Worm (Caenorhabditis elegans): Measurements from ENCODE around the gene cdf-2.

The cdf-2 gene

DNA sequence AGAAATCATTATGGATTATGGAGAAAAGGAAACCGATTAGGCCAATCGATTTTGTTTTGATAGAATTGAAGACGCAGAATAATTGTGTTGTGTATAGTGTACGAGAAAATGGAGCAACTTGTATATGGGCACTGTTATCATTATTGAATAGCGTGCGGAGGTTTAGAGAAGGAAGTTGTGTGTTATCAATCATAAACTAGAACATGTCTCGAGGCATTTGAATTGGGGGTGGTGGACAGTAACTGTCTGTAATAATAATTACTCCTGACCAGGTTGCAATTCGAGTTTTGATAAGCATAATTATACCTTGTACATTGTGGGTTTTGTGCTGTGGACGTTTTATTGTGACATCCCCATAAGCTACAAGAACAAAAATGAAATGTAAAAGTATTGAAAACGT, at the start of gene cdf-2:
Gene cdf-2 (minus strand): TSS at position 149 of the 400 bp plus-strand sequence.
- no peak for TF ChIP-seq unc-62 (GFP tag; optimal IDR thresholded peaks at IDR 0.05)

DNA sequence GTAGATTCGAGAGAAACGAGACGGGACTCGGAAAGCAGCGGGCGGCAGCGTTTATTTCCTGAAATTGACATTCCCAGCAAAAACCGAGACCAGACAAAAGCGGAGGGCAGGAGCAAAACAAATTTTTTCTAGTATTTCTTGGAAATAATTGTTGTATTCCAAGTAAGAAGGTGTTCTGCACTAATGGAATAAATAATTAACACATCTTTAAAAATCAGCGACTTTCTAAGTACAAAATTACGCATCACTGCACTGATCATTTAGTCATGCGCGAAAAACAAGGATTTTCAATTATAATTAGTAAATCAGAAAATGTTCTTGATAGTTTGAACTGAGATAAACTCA, 49.7 kb upstream of the cdf-2 start:
- no peak for TF ChIP-seq unc-62 (GFP tag; optimal IDR thresholded peaks at IDR 0.05)

DNA sequence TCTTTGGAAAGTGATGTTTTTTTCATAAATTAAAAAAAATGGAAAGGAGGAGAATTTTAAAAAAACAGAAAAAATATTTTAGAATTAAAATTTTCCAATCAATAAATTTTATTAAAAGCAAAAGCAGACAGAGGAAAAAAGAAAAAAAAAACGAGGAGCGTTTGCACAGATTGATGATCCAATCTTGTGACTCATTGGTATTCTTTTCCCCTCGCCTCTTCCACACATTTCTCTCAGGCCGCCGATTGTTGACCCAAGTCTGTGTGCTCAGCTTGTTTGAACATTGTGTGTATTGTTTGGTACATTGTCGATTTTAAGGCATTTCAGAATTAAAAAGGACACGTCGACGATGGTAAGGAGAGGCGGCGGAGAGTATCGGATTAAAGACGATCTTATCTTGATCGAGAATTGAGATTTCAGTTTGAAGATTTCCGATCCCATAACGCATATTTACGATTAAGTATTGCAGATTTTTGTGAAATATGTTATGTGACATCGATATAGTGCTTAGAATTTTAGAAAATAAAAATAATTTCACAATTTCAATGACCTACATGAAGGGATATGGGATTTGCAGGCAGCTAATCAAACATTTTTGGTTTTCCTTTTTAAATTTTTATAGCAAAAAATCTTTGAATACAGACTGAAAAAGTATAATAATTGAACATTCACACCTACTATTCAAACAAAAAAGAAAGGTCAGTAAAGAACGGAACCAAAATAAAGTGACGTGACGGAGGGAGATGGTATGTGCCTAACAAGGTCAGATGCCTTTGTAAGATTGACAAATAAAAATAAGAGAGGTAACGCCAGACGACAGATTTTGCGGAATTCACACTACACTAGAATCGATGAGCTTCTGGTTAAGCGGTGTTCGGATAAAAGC, 49.1 kb upstream of the cdf-2 start:
- TF ChIP-seq unc-62 (GFP tag; optimal IDR thresholded peaks at IDR 0.05): no peak

DNA sequence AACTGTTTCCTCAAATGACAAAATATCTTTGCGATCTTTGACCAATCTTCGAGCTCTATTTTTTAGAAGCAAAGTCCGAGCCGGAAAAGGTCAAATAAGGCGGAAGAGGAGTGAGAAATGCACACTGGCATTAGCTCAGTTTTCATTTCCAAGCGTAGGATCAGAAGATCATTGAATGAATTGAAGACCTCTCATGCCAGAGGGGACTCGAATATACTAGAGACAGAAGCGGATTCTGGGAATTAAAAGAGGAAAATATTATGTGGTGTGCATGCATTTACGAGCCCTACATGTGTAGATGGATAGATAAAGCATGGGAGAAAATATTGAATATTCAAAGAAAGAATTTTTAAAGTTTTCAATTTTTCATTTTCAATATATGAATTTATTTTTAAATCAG, 46.7 kb upstream of the cdf-2 start:
- no peak for TF ChIP-seq unc-62 (GFP tag; optimal IDR thresholded peaks at IDR 0.05)

- no peak for TF ChIP-seq unc-62 (GFP tag; optimal IDR thresholded peaks at IDR 0.05)
Observed at ce11 chrX:12512472-12513137, 45.9 kb upstream of the cdf-2 start.

DNA sequence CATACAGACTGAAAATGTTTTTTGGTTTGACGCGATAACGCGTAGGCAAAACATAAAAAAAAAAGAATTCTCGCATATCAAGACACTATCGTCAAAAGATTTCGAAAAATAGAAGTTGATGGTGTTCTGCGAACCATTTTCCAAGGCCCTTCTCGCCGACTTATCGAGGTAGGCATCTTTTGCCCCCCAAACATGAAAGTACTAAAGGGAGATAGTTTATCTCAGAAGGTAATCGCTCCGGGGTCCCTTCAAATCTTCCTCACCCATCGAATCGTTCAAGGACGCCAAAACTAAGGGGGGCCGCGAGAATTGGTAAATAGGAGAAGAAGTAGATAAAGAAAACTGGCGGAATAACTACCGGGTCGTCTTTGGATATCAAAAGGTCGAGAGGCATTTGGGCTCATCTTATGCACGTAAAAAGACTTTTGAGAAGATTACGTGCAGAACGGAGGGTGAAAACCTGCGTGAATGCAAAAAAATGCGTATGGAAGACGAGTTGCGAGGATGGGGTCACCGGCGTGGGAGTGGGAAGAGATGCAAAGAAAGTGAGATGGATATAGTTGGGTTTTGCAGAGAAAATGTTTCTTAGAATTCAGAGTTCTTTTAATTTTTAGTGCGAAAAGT, 44.8 kb upstream of the cdf-2 start:
- no peak for TF ChIP-seq unc-62 (GFP tag; optimal IDR thresholded peaks at IDR 0.05)

- no peak for TF ChIP-seq unc-62 (GFP tag; optimal IDR thresholded peaks at IDR 0.05)
Observed at ce11 chrX:12510148-12510785, 43.5 kb upstream of the cdf-2 start.

DNA sequence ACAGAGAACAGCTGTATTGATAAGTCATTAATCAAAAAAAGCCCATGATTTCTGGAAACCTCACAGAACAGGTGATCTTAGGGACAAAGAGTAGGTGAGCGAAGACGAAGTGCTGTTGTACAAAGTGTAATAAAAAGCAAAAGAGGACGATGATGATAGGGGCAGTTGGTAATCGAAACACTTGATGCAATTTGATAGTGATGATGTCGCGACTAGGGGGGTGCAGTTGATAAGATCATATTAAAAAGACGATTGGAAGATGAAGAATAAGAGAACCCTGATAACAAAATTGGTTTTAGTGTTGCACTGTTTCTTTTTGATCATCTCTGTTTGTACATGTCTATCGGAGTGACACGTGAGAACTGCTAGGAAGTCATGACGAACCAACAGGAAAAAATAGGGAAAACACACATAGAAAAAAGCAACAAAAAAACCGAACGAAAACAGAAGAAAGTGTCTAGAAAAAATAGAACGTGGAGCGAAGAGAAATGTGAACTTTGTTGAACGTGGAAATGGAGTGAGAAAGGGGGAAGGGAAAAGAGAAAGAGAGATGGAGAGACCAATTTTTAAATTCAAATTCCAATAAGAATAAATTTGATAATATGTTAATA, 42.7 kb upstream of the cdf-2 start:
- TF ChIP-seq unc-62 (GFP tag; optimal IDR thresholded peaks at IDR 0.05): no peak

DNA sequence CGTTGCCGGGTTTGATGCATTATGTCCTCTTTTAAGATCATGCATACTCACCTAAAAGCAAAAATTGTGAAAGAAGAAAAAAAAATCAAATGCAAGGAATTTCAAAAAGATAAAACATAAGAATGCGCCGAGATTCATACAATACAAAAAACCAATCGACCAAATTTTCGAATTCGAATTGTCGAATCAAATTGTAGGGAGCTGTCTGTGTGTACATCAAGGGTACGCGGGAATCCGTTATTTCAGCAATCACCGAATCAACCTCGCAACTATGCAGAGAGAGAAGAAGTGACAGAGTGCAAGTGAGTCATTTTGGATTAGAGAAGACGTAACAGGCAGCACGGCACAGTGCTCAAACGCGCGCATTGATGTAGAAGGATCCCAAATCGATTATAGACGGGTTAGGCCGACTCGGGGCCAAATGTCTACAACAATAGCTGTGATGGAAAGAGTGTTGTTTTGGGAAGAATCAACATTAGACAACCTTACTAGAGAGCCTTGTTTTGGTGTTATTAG, 36.6 kb upstream of the cdf-2 start, which contains the start of gene sdz-19:
Gene sdz-19 (minus strand): TSS at position 51 of the 516 bp plus-strand sequence.
- TF ChIP-seq unc-62 (GFP tag; optimal IDR thresholded peaks at IDR 0.05): no peak

- TF ChIP-seq unc-62 (GFP tag; optimal IDR thresholded peaks at IDR 0.05): no peak
Observed at ce11 chrX:12500777-12501176, 34.1 kb upstream of the cdf-2 start.

DNA sequence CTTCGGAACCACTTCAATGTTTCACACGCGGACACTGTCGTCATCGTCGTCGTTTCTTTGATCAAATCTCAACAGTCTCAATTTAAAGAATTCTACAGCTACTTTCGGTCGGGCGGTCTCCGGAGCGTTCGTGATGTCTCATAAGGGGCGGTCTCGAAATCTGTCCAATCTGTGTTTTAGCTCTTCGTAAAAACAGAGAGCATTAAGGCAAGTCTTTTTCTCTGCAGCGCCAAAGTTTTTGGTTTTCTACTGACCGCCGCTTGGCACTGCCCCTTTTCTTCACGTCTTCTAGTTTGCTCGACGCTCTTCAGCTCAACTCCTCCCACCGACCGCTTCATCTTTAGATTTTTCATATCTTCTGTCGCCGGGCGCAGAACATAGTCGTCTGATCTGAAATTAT, 25.8 kb upstream of the cdf-2 start, which contains the start of gene lips-1:
Gene lips-1 (plus strand): TSS at position 301 of the 400 bp plus-strand sequence.
- TF ChIP-seq unc-62 (GFP tag; optimal IDR thresholded peaks at IDR 0.05): no peak

ce11 chrX:12491138-12491537, 24.4 kb upstream of the cdf-2 start:
- no peak for TF ChIP-seq unc-62 (GFP tag; optimal IDR thresholded peaks at IDR 0.05)

- no peak for TF ChIP-seq unc-62 (GFP tag; optimal IDR thresholded peaks at IDR 0.05)
Observed at ce11 chrX:12484749-12485148, 18.0 kb upstream of the cdf-2 start, which contains the start of gene tbc-13. tbc-13 (plus strand) TSS chrX:12485049.

- no peak for TF ChIP-seq unc-62 (GFP tag; optimal IDR thresholded peaks at IDR 0.05)
Observed at ce11 chrX:12484078-12484477, 17.4 kb upstream of the cdf-2 start.

DNA sequence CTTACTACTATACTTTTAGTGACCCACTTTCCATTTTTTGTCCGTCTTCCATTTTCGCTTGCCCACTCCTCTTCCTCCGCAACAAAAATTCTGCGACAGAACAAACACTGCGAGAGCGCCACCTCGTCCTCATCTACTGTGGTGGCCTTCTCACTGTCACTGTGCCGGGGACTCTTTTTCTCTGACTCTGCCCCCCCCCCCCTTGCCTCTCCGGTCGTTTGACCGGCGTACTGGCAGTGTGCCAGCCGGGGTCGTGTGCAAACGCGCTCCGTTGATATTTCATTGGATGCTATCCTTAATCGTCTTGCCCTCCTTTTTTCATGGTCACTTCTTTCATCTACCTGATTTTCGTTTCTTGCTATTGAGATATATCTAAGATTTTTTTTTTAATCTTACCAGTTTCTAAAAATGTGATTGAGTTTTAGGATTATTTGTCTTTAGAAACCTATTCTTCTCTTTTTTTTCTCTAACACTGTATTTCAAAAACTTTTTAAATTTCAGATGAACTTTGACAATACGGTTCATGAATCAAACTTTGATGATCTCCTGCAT, 13.8 kb upstream of the cdf-2 start, which contains the start of gene atf-6:
Gene atf-6 (plus strand): TSS at position 502 of the 552 bp plus-strand sequence.
- no peak for TF ChIP-seq unc-62 (GFP tag; optimal IDR thresholded peaks at IDR 0.05)

Measured in whole organism, dauer.